Worm (Caenorhabditis elegans) whole organism, midembryonic: ENCODE measurements around the gene F46F5.5.

Source experiments
- cog-1 ChIP-seq: sonication (generic microtip); optimal IDR thresholded peaks from 2 replicates; lab custom pipeline; 2016; ENCODE audit warnings: missing genetic modification characterization, missing compliant biosample characterization
- med-1 ChIP-seq: sonication (generic microtip); optimal IDR thresholded peaks from 2 replicates; lab custom pipeline; 2017; ENCODE audit warnings: missing genetic modification characterization, mild to moderate bottlenecking, missing compliant biosample characterization, antibody characterized with exemption, missing genetic modification reagents; ENCODE audit not compliant: insufficient read depth
- ref-1 ChIP-seq: fragments of 200-800 bp; sonication (Bioruptor generic); conservative IDR thresholded peaks from 2 replicates; pipeline ENCODE4 v1.3.6; 2022; ENCODE audit warnings: missing genetic modification reagents, missing genetic modification characterization, missing compliant biosample characterization
- tab-1 ChIP-seq: fragments of 200-800 bp; sonication (Bioruptor generic); IDR thresholded peaks from 2 replicates; pipeline ENCODE4 v1.3.6; 2022; ENCODE audit warnings: missing genetic modification characterization, missing compliant biosample characterization

- TF ChIP-seq cog-1 (tag; lab: Kevin White, UChicago) (no peak), ref-1 (GFP tag; lab: Robert Waterston, UW) (no peak), tab-1 (GFP tag; lab: Robert Waterston, UW) (no peak), med-1 (GFP tag; lab: Kevin White, UChicago) (no peak)
Observed at ce11 chrII:861564-861963, 48.7 kb upstream of the F46F5.5 start, which contains the start of gene Y46B2A.4.
